Worm (Caenorhabditis elegans): ENCODE results near the gene nap-1.
A peak's percentile ranks its signal among the peaks of the same experiment; 100 is the strongest.

nap-1 gene

ce11 chrIV:8333988-8334863 is 44.9 kb downstream of the nap-1 start, which contains the start of gene his-32 (continued):
- TF ChIP-seq elt-3 (tag; optimal IDR thresholded peaks at IDR 0.05) (peak in 1 of 6 experiments; percentile 47), sup-37 (GFP tag; optimal IDR thresholded peaks at IDR 0.05) (no peak), aha-1 (tag; optimal IDR thresholded peaks at IDR 0.05) (no peak), fkh-4 (tag; optimal IDR thresholded peaks at IDR 0.05; ENCODE audit: borderline replicate concordance) (no peak), pag-3 (tag; optimal IDR thresholded peaks at IDR 0.05; ENCODE audit: borderline replicate concordance, insufficient read depth) (no peak), nhr-77 (tag; optimal IDR thresholded peaks at IDR 0.05) (no peak), alr-1 (tag; optimal IDR thresholded peaks at IDR 0.05; ENCODE audit: borderline replicate concordance) (no peak), ceh-63 (GFP tag; optimal IDR thresholded peaks at IDR 0.05) (no peak), ztf-4 (tag; optimal IDR thresholded peaks at IDR 0.05) (peak; percentile 72), nhr-19 (GFP tag; conservative IDR thresholded peaks at IDR 0.05) (peak; percentile 16; the same call in 1 of the 2 replicates), ceh-8 (GFP tag; optimal IDR thresholded peaks at IDR 0.05) (no peak), nhr-76 (tag; optimal IDR thresholded peaks at IDR 0.05) (no peak), fkh-8 (tag; optimal IDR thresholded peaks at IDR 0.05) (no peak), snpc-4 (tag; optimal IDR thresholded peaks at IDR 0.05) (no peak), unc-62 (GFP tag; optimal IDR thresholded peaks at IDR 0.05) (no peak), isw-1 (GFP tag; IDR thresholded peaks at IDR 0.05) (no peak), unc-98 (GFP tag; IDR thresholded peaks at IDR 0.05) (no peak), C34B4.2 (tag; optimal IDR thresholded peaks at IDR 0.05) (no peak), nhr-47 (tag; optimal IDR thresholded peaks at IDR 0.05) (peak; percentile 62), lin-13 (GFP tag; optimal IDR thresholded peaks at IDR 0.05) (peak; percentile 55), efl-1 (optimal IDR thresholded peaks at IDR 0.05) (peak; percentile 18 to 43), efl-1 (GFP tag; optimal IDR thresholded peaks at IDR 0.05 in 1 of 2) (peak in 1 of 2 experiments; percentile 89), nhr-20 (tag; optimal IDR thresholded peaks at IDR 0.05) (peak; percentile 59), blmp-1 (tag; optimal IDR thresholded peaks at IDR 0.05) (peak; percentile 65), ceh-90 (tag; optimal IDR thresholded peaks at IDR 0.05) (no peak), unc-86 (tag; optimal IDR thresholded peaks at IDR 0.05) (peak; percentile 75), dpl-1 (GFP tag; optimal IDR thresholded peaks at IDR 0.05) (peak in 2 of 3 experiments; percentile 1 to 34), lin-39 (tag; optimal IDR thresholded peaks at IDR 0.05) (peak; percentile 74), ceh-82 (tag; optimal IDR thresholded peaks at IDR 0.05) (no peak), efl-3 (GFP tag; optimal IDR thresholded peaks at IDR 0.05) (peak; percentile 82), lir-3 (tag; optimal IDR thresholded peaks at IDR 0.05; ENCODE audit: poor library complexity) (peak; percentile 56), hlh-17 (GFP tag; optimal IDR thresholded peaks at IDR 0.05; ENCODE audit: borderline replicate concordance) (no peak), nhr-84 (tag; optimal IDR thresholded peaks at IDR 0.05) (no peak), fos-1 (tag; optimal IDR thresholded peaks at IDR 0.05) (no peak), nhr-71 (tag; optimal IDR thresholded peaks at IDR 0.05) (peak; percentile 69), unc-130 (tag; optimal IDR thresholded peaks at IDR 0.05) (no peak), mdl-1 (tag; optimal IDR thresholded peaks at IDR 0.05) (no peak), nhr-28 (tag; optimal IDR thresholded peaks at IDR 0.05) (no peak), jun-1 (tag; optimal IDR thresholded peaks at IDR 0.05) (no peak), grh-1 (GFP tag; IDR thresholded peaks at IDR 0.05) (peak; percentile 21; the same call in 1 of the 2 replicates), egl-13 (tag; optimal IDR thresholded peaks at IDR 0.05) (no peak), lin-15B (tag; optimal IDR thresholded peaks at IDR 0.05) (no peak), irx-1 (tag; optimal IDR thresholded peaks at IDR 0.05) (no peak), fkh-10 (GFP tag; optimal IDR thresholded peaks at IDR 0.05) (no peak), Y116A8C.19 (tag; optimal IDR thresholded peaks at IDR 0.05; ENCODE audit: borderline replicate concordance) (no peak), C04F5.9 (tag; optimal IDR thresholded peaks at IDR 0.05) (no peak), sox-4 (tag; optimal IDR thresholded peaks at IDR 0.05) (no peak), xbp-1 (tag; optimal IDR thresholded peaks at IDR 0.05) (peak; percentile 39)
